Worm (Caenorhabditis elegans) whole organism, early embryonic: ENCODE data around the gene C46E10.1.

ENCODE experiments used
- F13C5.2 ChIP-seq: sonication (generic microtip); optimal IDR thresholded peaks from 2 replicates; lab custom pipeline; 2017; ENCODE audit warnings: mild to moderate bottlenecking, missing genetic modification characterization, inconsistent platforms, missing compliant biosample characterization
- aly-1 ChIP-seq: sonication (generic microtip); optimal IDR thresholded peaks from 2 replicates; lab custom pipeline; 2016; ENCODE audit warnings: missing genetic modification characterization, missing compliant biosample characterization
- ama-1 ChIP-seq: fragments of 150-350 bp; optimal IDR thresholded peaks from 2 replicates; lab custom pipeline; 2014
- ceh-13 ChIP-seq: fragments of 200-800 bp; sonication (Bioruptor generic); optimal IDR thresholded peaks from 2 replicates; lab custom pipeline; 2018; ENCODE audit warnings: mild to moderate bottlenecking, missing genetic modification characterization, missing compliant biosample characterization
- ets-7 ChIP-seq: sonication (generic microtip); optimal IDR thresholded peaks from 2 replicates; lab custom pipeline; 2016; ENCODE audit warnings: missing genotype, missing genetic modification characterization, missing compliant biosample characterization
- flt-1 ChIP-seq: fragments of 200-800 bp; sonication (Bioruptor generic); IDR thresholded peaks from 2 replicates; pipeline ENCODE4 v1.3.6; 2022; ENCODE audit warnings: missing genetic modification characterization, missing compliant biosample characterization
- hmbx-1 ChIP-seq: sonication (generic microtip); optimal IDR thresholded peaks from 2 replicates; lab custom pipeline; 2016; ENCODE audit warnings: mild to moderate bottlenecking, missing genetic modification characterization, missing compliant biosample characterization
- hnd-1 ChIP-seq: sonication (generic microtip); optimal IDR thresholded peaks from 2 replicates; lab custom pipeline; 2016; ENCODE audit warnings: missing genetic modification characterization, missing compliant biosample characterization
- scrt-1 ChIP-seq: fragments of 200-800 bp; sonication (Bioruptor generic); IDR thresholded peaks from 2 replicates; pipeline ENCODE4 v1.3.6; 2022; ENCODE audit warnings: missing genetic modification characterization, missing compliant biosample characterization
- sea-1 ChIP-seq: fragments of 200-800 bp; sonication (Bioruptor generic); conservative IDR thresholded peaks from 2 replicates; pipeline ENCODE4 v1.3.6; 2022; ENCODE audit warnings: missing genetic modification characterization, missing compliant biosample characterization
- tbx-11 ChIP-seq: fragments of 200-800 bp; sonication (Bioruptor generic); IDR thresholded peaks from 2 replicates; pipeline ENCODE4 v1.3.6; 2022; ENCODE audit warnings: missing genetic modification characterization, missing compliant biosample characterization
- tbx-37 ChIP-seq: fragments of 200-800 bp; sonication (Bioruptor generic); conservative IDR thresholded peaks from 2 replicates; pipeline ENCODE4 v1.3.6; 2022; ENCODE audit warnings: missing genetic modification reagents, missing genetic modification characterization, missing compliant biosample characterization
- tra-4 ChIP-seq: sonication (generic microtip); optimal IDR thresholded peaks from 2 replicates; lab custom pipeline; 2017; ENCODE audit warnings: missing genetic modification characterization, missing compliant biosample characterization

DNA sequence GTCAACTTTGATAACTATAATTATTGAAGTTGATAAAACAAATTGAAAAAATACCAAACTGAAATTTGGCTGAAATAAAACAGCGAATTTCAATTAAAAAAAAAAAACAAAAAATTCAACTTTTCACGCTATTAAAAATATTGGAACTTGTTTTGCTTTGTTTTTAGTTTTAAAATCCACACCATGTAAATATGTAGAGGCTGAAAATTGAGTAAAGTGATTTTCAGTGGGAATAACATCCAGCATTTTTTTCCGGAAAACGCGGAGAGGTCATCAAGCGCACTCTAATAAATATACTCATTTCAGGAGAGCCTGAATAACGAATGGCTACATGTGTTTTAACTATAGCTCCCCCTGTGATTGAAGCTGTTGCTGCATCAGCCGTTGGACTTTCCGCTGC, 29.6 kb downstream of the C46E10.1 start, which contains the start of gene rcd-1:
- TF ChIP-seq aly-1 (tag; lab: Kevin White, UChicago) (no peak), ama-1 (lab: Kevin White, UChicago) (no peak), flt-1 (GFP tag; lab: Robert Waterston, UW) (no peak), tbx-37 (GFP tag; lab: Robert Waterston, UW) (no peak), F13C5.2 (tag; lab: Kevin White, UChicago) (no peak), ets-7 (tag; lab: Kevin White, UChicago) (no peak), hnd-1 (no peak), scrt-1 (GFP tag; lab: Robert Waterston, UW) (no peak), ceh-13 (GFP tag; lab: Kevin White, UChicago) (no peak), hmbx-1 (tag; lab: Kevin White, UChicago) (no peak), tra-4 (tag; lab: Kevin White, UChicago) (no peak), tbx-11 (GFP tag; lab: Robert Waterston, UW) (no peak), sea-1 (GFP tag; lab: Robert Waterston, UW) (no peak)
